Fruit fly (Drosophila melanogaster): ENCODE data around the gene CG3430.
A peak's percentile ranks its signal among the peaks of the same experiment; 100 is the strongest.

Gene CG3430

DNA sequence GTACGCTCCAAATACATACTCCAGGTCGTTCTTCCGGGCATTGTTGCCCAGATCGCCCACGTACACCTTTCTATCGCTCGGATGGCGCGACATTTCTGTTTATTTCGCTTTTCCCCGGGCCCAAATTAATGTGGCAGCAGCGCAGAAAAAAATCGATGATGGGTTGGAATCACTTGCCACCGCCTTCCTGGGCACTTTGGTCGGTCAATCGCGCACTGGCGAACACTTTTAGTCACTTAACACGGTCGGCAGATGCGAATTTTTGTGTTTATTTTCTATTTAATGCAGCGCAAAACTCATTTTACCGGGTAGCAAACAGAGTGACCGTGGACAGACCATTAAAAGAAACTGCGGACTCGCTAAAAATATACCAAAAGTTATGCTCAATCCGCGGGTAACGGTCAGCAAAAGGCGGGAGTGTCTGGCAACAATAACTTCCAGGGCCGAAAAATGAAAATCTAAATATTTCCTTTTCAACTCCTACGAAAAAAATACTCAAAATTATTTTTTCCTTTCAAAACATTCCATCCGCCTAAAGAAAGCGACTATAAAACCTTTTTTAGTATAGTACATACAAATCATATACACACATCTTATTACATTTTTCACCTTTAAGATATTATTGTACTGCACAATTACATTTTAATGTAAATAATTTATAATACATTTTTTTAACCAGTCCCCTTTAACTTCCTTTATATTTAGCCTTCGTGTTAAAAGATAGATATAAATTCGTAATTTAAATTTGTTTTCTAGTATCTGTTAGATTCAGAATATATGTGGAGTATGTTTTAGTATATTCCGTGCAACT, 36.8 kb upstream of the CG3430 start, which contains the start of gene x16 (continued):
- no peak for TF ChIP-seq Hr51 (GFP tag; optimal IDR thresholded peaks at IDR 0.05)
- no peak for TF ChIP-seq CG2875 (GFP tag; optimal IDR thresholded peaks at IDR 0.05)
- TF ChIP-seq hth (optimal IDR thresholded peaks at IDR 0.05), result no peak
- TF ChIP-seq CG1024 (GFP tag; IDR thresholded peaks at IDR 0.05), result no peak
- TF ChIP-seq Xbp1 (GFP tag; optimal IDR thresholded peaks at IDR 0.05), result peak; percentile 10
- TF ChIP-seq CG10979 (tag; optimal IDR thresholded peaks at IDR 0.05), result no peak
- no peak for TF ChIP-seq CG8388 (GFP tag; optimal IDR thresholded peaks at IDR 0.05)
- peak; percentile 37 for TF ChIP-seq BEAF-32 (GFP tag; optimal IDR thresholded peaks at IDR 0.05)
- peak; percentile 30 for TF ChIP-seq nmo (GFP tag; optimal IDR thresholded peaks at IDR 0.05)
- no peak for TF ChIP-seq nerfin-1 (tag; optimal IDR thresholded peaks at IDR 0.05)
- TF ChIP-seq CG3847 (GFP tag; IDR thresholded peaks at IDR 0.05), result peak; percentile 36; the same call in 1 of the 2 replicates
- TF ChIP-seq NFAT (GFP tag; IDR thresholded peaks at IDR 0.05), result 0 out of 2 replicates have a peak, but pooled peaks have one; percentile 10
- no peak for TF ChIP-seq GATAe (GFP tag; conservative IDR thresholded peaks at IDR 0.05)
- TF ChIP-seq CG6765 (GFP tag; optimal IDR thresholded peaks at IDR 0.05), result no peak
- no peak for TF ChIP-seq Fer3 (tag; optimal IDR thresholded peaks at IDR 0.05)
- TF ChIP-seq CG11696 (GFP tag; IDR thresholded peaks at IDR 0.05), result no peak
- TF ChIP-seq CG5953 (GFP tag; IDR thresholded peaks at IDR 0.05), result no peak
- TF ChIP-seq MBD-R2 (GFP tag; IDR thresholded peaks at IDR 0.05), result peak; percentile 39

DNA sequence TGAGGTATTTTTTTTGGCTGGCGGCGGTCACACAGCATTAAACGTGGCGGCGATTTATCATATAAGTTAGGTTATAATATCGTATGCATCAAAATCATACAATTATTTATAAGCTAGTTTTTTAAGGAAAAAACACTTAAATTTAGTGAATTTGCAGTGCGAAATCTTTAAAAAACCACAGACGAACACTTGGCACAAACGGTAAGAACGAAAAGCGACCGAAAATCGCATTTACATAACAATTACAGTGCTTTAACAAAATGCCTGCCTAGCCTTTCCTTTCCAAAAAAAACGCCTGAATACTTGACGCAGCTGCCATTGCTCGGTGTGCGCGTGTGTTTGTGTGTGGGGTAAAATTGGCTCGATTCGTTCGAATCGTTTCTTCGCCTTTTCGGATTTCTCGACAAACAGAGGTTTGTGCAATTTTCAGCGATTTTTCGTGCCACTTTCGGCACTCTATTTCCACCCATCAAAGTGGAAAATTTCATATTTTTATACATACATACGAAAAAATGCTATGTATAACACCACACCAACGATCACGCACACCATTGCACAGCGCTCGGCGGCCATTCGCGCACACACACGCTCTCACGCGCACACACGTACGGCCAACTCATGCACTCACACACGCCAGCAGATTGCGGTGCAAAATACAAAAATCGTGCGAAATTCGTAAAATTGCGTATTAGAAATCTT, 36.0 kb upstream of the CG3430 start, which contains the start of gene Hrb27C:
Gene Hrb27C (plus strand): TSS at position 44 of the 699 bp plus-strand sequence.
- TF ChIP-seq ttk (GFP tag; IDR thresholded peaks at IDR 0.05), result no peak
- no peak for TF ChIP-seq ap (GFP tag; IDR thresholded peaks at IDR 0.05)
- peak; percentile 10 for TF ChIP-seq Hmr (GFP tag; optimal IDR thresholded peaks at IDR 0.05)
- no peak for TF ChIP-seq Sry-δ (GFP tag; optimal IDR thresholded peaks at IDR 0.05)
- no peak for TF ChIP-seq CG4617 (GFP tag; optimal IDR thresholded peaks at IDR 0.05; ENCODE audit: borderline replicate concordance)
- 0 out of 2 replicates have a peak, but pooled peaks have one; percentile 7 for TF ChIP-seq Adf1 (GFP tag; IDR thresholded peaks at IDR 0.05)
- no peak for TF ChIP-seq CG8944 (GFP tag; optimal IDR thresholded peaks at IDR 0.05)
- no peak for TF ChIP-seq vvl (GFP tag; IDR thresholded peaks at IDR 0.05)
- TF ChIP-seq Hand (GFP tag; optimal IDR thresholded peaks at IDR 0.05), result no peak
- TF ChIP-seq ham (GFP tag; IDR thresholded peaks at IDR 0.05), result no peak
- TF ChIP-seq CG32767 (GFP tag; IDR thresholded peaks at IDR 0.05), result peak; percentile 91
- TF ChIP-seq CG2889 (GFP tag; IDR thresholded peaks at IDR 0.05), result no peak
- no peak for TF ChIP-seq HHEX (GFP tag; optimal IDR thresholded peaks at IDR 0.05)
- no peak for TF ChIP-seq Hmx (GFP tag; optimal IDR thresholded peaks at IDR 0.05)
- no peak for TF ChIP-seq Mad (GFP tag; optimal IDR thresholded peaks at IDR 0.05)
- TF ChIP-seq CG12769 (tag; optimal IDR thresholded peaks at IDR 0.05), result no peak
- peak; percentile 50 for TF ChIP-seq Hr39 (optimal IDR thresholded peaks at IDR 0.05)
- TF ChIP-seq NK7.1 (GFP tag; optimal IDR thresholded peaks at IDR 0.05), result no peak
- no peak for TF ChIP-seq D19A (tag; optimal IDR thresholded peaks at IDR 0.05)
- no peak for TF ChIP-seq cato (GFP tag; optimal IDR thresholded peaks at IDR 0.05; ENCODE audit: borderline replicate concordance)
- no peak for TF ChIP-seq CG2120 (GFP tag; optimal IDR thresholded peaks at IDR 0.05)
- no peak for TF ChIP-seq da (GFP tag; optimal IDR thresholded peaks at IDR 0.05)
- peak; percentile 57 for TF ChIP-seq sqz (GFP tag; optimal IDR thresholded peaks at IDR 0.05)
- TF ChIP-seq Deaf1 (tag; optimal IDR thresholded peaks at IDR 0.05), result peak; percentile 91
- no peak for TF ChIP-seq ind (GFP tag; optimal IDR thresholded peaks at IDR 0.05)
- TF ChIP-seq Mes4 (GFP tag; optimal IDR thresholded peaks at IDR 0.05), result no peak
- no peak for TF ChIP-seq sisA (GFP tag; IDR thresholded peaks at IDR 0.05)
- peak; percentile 12 for TF ChIP-seq phol (tag; optimal IDR thresholded peaks at IDR 0.05)
- TF ChIP-seq CoRest (tag; optimal IDR thresholded peaks at IDR 0.05), result no peak
- no peak for TF ChIP-seq ATbp (GFP tag; optimal IDR thresholded peaks at IDR 0.05)
- TF ChIP-seq CG13123 (GFP tag; optimal IDR thresholded peaks at IDR 0.05), result no peak

Measured in whole organism, embryonic.